Fruit fly (Drosophila melanogaster) whole organism, prepupa: ENCODE results near the gene Ppcs.
A peak's percentile ranks its signal among the peaks of the same experiment; 100 is the strongest.

Experiments
- CG4318 ChIP-seq: fragments of 200-800 bp; sonication (Bioruptor generic); optimal IDR thresholded peaks from 3 replicates; lab custom pipeline; 2017; ENCODE audit warnings: missing biosample characterization, mild to moderate bottlenecking, missing genetic modification characterization
- CG6792 ChIP-seq: fragments of 200-800 bp; sonication (Bioruptor generic); optimal IDR thresholded peaks from 3 replicates; lab custom pipeline; 2016; ENCODE audit warnings: missing biosample characterization, missing genetic modification characterization
- Eip78C ChIP-seq: fragments of 200-800 bp; sonication (Bioruptor generic); peaks from one replicate; lab custom pipeline; 2016; ENCODE audit warnings: missing biosample characterization, missing genetic modification characterization
- svp ChIP-seq: fragments of 200-800 bp; sonication (Bioruptor generic); peaks from one replicate; lab custom pipeline; 2016; ENCODE audit warnings: missing biosample characterization, missing genetic modification characterization

DNA sequence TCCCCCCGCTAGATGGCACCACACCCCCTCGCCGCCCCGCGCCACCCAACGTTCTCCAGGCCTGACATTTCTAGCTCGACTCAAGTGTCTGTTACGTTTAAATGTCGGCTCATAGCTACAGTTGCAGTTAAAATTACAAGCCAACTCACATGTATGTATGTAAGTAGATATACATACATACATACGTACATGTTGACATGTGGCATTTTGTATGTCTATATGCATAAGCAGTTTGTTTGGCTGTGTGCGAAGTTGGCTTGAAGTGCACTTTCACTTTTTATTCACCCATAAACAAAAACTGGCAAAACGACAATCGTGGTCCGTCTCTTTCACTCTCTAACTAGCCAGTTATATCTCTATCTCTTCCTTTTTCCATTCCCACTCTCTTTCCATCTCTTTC is 35.1 kb upstream of the Ppcs start:
- TF ChIP-seq svp (GFP tag; lab: Kevin White, UChicago): no peak
- no peak for TF ChIP-seq CG4318 (GFP tag; lab: Kevin White, UChicago)
- TF ChIP-seq Eip78C (GFP tag; lab: Kevin White, UChicago): peak; percentile 55
- TF ChIP-seq CG6792 (GFP tag; lab: Kevin White, UChicago): no peak
